Worm (Caenorhabditis elegans) whole organism, L1 larva: ENCODE measurements around the gene gcy-1.

Experiments
- C04F5.9 ChIP-seq: sonication (generic microtip); optimal IDR thresholded peaks from 2 replicates; lab custom pipeline; 2016; ENCODE audit warnings: missing genetic modification characterization, missing compliant biosample characterization
- ceh-82 ChIP-seq, 3 experiments: fragments of 150-350 bp in 1 of 3; sonication (generic microtip) in 2 of 3; optimal IDR thresholded peaks; 2 replicates each; lab custom pipeline; 2014 to 2017; ENCODE audit warnings: missing biosample characterization in 3 of 3, missing genetic modification characterization in 3 of 3
- efl-3 ChIP-seq: fragments of 200-800 bp; sonication (Bioruptor generic); optimal IDR thresholded peaks from 2 replicates; lab custom pipeline; 2018; ENCODE audit warnings: mild to moderate bottlenecking, missing genetic modification characterization, missing compliant biosample characterization
- fkh-10 ChIP-seq: sonication (generic microtip); optimal IDR thresholded peaks from 2 replicates; lab custom pipeline; 2017; ENCODE audit warnings: missing biosample characterization, missing genetic modification reagents, missing genetic modification characterization
- fos-1 ChIP-seq: fragments of 150-350 bp; optimal IDR thresholded peaks from 2 replicates; lab custom pipeline; 2014; ENCODE audit warnings: missing biosample characterization, missing genetic modification characterization
- jun-1 ChIP-seq: fragments of 150-350 bp; optimal IDR thresholded peaks from 2 replicates; lab custom pipeline; 2014; ENCODE audit warnings: missing biosample characterization, missing genetic modification reagents, missing genetic modification characterization
- lin-15B ChIP-seq: fragments of 150-350 bp; sonication (generic microtip); optimal IDR thresholded peaks from 3 replicates; lab custom pipeline; 2014; ENCODE audit warnings: missing biosample characterization, missing genetic modification characterization
- mep-1 ChIP-seq: fragments of 150-350 bp; optimal IDR thresholded peaks from 2 replicates; lab custom pipeline; 2014; ENCODE audit warnings: missing biosample characterization, missing genetic modification characterization
- nhr-20 ChIP-seq: sonication (generic microtip); optimal IDR thresholded peaks from 2 replicates; lab custom pipeline; 2016; ENCODE audit warnings: mild to moderate bottlenecking, missing genetic modification characterization, missing compliant biosample characterization
- nhr-237 ChIP-seq: fragments of 150-350 bp; optimal IDR thresholded peaks from 2 replicates; lab custom pipeline; 2014; ENCODE audit warnings: missing biosample characterization, missing genetic modification characterization
- nhr-77 ChIP-seq: fragments of 150-350 bp; optimal IDR thresholded peaks from 2 replicates; lab custom pipeline; 2014; ENCODE audit warnings: missing biosample characterization, missing genetic modification characterization
- snpc-4 ChIP-seq: fragments of 150-350 bp; optimal IDR thresholded peaks from 2 replicates; lab custom pipeline; 2014; ENCODE audit warnings: missing biosample characterization, missing genetic modification characterization
- unc-62 ChIP-seq: fragments of 150-350 bp; optimal IDR thresholded peaks from 2 replicates; lab custom pipeline; 2014; ENCODE audit warnings: missing biosample characterization, missing genetic modification reagents, missing genetic modification characterization
- ztf-11 ChIP-seq, 2 experiments: sonication (generic microtip); optimal IDR thresholded peaks; 2 replicates each; lab custom pipeline; 2016 to 2017; ENCODE audit warnings: missing genetic modification characterization in 2 of 2, missing biosample characterization in 1 of 2, missing compliant biosample characterization in 1 of 2

ce11 chrII:9477567-9477966 is 39.2 kb downstream of the gcy-1 start, which contains the start of gene chil-27:
- no peak for TF ChIP-seq lin-15B (tag; lab: Kevin White, UChicago)
- TF ChIP-seq nhr-77 (tag; lab: Kevin White, UChicago): no peak
- TF ChIP-seq nhr-20 (tag; lab: Kevin White, UChicago): no peak
- no peak for TF ChIP-seq fos-1 (tag; lab: Kevin White, UChicago)
- TF ChIP-seq ceh-82 (tag; optimal IDR thresholded peaks at IDR 0.05; lab: Kevin White, UChicago): no peak
- no peak for TF ChIP-seq nhr-237
- TF ChIP-seq fkh-10 (GFP tag; lab: Kevin White, UChicago): no peak
- TF ChIP-seq mep-1 (tag; lab: Kevin White, UChicago): no peak
- TF ChIP-seq efl-3 (GFP tag; lab: Kevin White, UChicago): no peak
- TF ChIP-seq ztf-11 (tag; optimal IDR thresholded peaks at IDR 0.05; lab: Kevin White, UChicago): no peak
- TF ChIP-seq jun-1 (tag; lab: Kevin White, UChicago): no peak
- TF ChIP-seq C04F5.9 (tag; lab: Kevin White, UChicago): no peak
- TF ChIP-seq snpc-4 (tag; lab: Kevin White, UChicago): no peak
- TF ChIP-seq unc-62 (GFP tag; lab: Kevin White, UChicago): no peak
